Worm (Caenorhabditis elegans): ENCODE results near the gene rha-1.
A peak's percentile ranks its signal among the peaks of the same experiment; 100 is the strongest.

ce11 chrII:8830917-8831316 is 52.5 kb downstream of the rha-1 start:
- TF ChIP-seq ceh-39 (tag; optimal IDR thresholded peaks at IDR 0.05) (no peak), ztf-11 (tag; optimal IDR thresholded peaks at IDR 0.05) (no peak), elt-1 (tag; optimal IDR thresholded peaks at IDR 0.05; ENCODE audit: borderline replicate concordance, insufficient read depth) (no peak), nhr-76 (tag; optimal IDR thresholded peaks at IDR 0.05) (no peak), ces-1 (GFP tag; optimal IDR thresholded peaks at IDR 0.05) (peak; percentile 65), nhr-28 (tag; optimal IDR thresholded peaks at IDR 0.05) (no peak), sptf-1 (tag; optimal IDR thresholded peaks at IDR 0.05) (no peak), M03D4.4 (tag; optimal IDR thresholded peaks at IDR 0.05) (no peak), unc-62 (GFP tag; optimal IDR thresholded peaks at IDR 0.05) (no peak), elt-3 (tag; optimal IDR thresholded peaks at IDR 0.05) (no peak), zip-8 (tag; optimal IDR thresholded peaks at IDR 0.05) (no peak), mab-5 (tag; optimal IDR thresholded peaks at IDR 0.05) (no peak), unc-39 (tag; optimal IDR thresholded peaks at IDR 0.05) (no peak)

All from whole organism, mixed stage, embryonic.